Fruit fly (Drosophila melanogaster): Measurements from ENCODE around the gene CG15347.

Gene CG15347

DNA sequence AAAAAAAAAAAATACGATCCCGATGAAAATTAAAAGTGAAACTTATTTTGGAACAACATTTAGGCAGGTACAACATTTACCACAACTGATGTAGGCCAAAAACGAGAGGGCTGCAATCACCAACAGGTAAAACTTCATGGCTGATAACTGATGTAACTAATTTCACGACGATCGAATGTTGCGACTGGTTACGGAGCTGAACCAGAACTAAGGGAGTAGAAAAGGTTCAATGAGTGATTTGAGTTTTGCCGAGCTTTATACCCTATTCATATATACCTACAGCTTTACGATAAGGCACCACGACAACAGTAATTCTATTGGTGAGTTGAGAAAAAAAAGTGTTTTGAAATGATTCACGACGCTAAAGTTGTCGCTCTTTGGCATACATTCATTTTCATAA lies at the start of gene CG15347:
Gene CG15347, minus strand, starts transcription at position 213 of the 400 bp plus-strand sequence.
- TF ChIP-seq GATAd (GFP tag; optimal IDR thresholded peaks at IDR 0.05) (no peak), dmrt93B (GFP tag; optimal IDR thresholded peaks at IDR 0.05) (no peak), Myc (optimal IDR thresholded peaks at IDR 0.05) (no peak), woc (GFP tag; optimal IDR thresholded peaks at IDR 0.05) (no peak), pan (optimal IDR thresholded peaks at IDR 0.05) (no peak), br (GFP tag; optimal IDR thresholded peaks at IDR 0.05) (no peak), h (GFP tag; optimal IDR thresholded peaks at IDR 0.05) (no peak), Hr83 (GFP tag; optimal IDR thresholded peaks at IDR 0.05; ENCODE audit: poor library complexity, severe bottlenecking) (no peak), fru (GFP tag; optimal IDR thresholded peaks at IDR 0.05) (no peak), brk (GFP tag; optimal IDR thresholded peaks at IDR 0.05) (no peak), Sp1 (GFP tag; optimal IDR thresholded peaks at IDR 0.05) (no peak)

DNA sequence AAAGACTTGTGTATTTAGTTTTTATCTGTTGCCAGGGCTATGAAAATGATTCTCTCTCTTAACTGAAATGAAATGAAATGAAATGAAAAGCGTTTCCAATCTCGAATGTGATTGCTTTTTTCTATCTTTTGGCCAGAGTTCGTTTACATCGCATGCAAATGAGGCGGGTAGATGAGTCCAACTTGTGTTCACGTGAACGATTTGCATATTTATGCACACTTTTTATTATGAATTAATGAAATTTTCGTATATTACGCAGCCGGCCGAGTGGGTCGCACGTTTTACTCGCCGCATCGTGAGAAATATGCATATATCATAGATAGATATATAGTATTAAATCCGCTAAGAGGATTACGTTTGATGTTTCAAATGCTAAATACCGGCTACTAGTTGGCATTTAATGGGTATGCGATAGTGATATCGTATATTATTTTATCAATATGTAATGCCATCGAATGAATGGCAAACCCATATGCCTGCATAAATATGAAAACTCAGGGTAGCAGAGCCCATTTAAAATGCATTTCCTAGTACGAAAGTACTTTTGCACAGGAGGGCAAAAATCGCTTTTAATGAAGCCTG lies 44.4 kb upstream of the CG15347 start:
- TF ChIP-seq usp (GFP tag; optimal IDR thresholded peaks at IDR 0.05) (no peak), GATAd (GFP tag; optimal IDR thresholded peaks at IDR 0.05) (no peak), Abd-B (GFP tag; optimal IDR thresholded peaks at IDR 0.05) (no peak), CrebA (GFP tag; optimal IDR thresholded peaks at IDR 0.05; ENCODE audit: borderline replicate concordance) (no peak), woc (GFP tag; optimal IDR thresholded peaks at IDR 0.05) (no peak), br (GFP tag; optimal IDR thresholded peaks at IDR 0.05) (no peak)

DNA sequence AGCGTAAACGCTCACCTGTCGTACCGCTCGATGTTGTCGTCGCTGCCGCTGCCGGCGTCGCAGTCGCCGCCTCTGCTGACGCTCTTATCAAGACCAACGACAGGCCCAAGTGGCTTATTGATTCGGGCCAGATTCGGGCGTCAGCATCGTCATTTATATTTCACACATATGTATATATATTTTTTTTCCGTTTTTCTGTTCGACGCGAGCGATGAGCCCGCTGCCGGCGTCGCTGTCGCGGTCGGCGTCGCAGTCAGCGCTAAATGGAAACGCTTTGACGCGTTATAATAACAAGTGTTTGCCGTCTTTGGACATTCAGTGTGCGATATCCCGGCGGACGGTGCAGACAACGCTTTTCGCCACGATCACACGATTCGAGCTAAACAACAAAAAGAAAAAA lies 41.4 kb upstream of the CG15347 start:
- TF ChIP-seq N (GFP tag; optimal IDR thresholded peaks at IDR 0.05), result no peak
- TF ChIP-seq Jra (GFP tag; optimal IDR thresholded peaks at IDR 0.05), result no peak
- no peak for TF ChIP-seq Dfd (GFP tag; optimal IDR thresholded peaks at IDR 0.05)
- no peak for TF ChIP-seq sage (GFP tag; optimal IDR thresholded peaks at IDR 0.05)

DNA sequence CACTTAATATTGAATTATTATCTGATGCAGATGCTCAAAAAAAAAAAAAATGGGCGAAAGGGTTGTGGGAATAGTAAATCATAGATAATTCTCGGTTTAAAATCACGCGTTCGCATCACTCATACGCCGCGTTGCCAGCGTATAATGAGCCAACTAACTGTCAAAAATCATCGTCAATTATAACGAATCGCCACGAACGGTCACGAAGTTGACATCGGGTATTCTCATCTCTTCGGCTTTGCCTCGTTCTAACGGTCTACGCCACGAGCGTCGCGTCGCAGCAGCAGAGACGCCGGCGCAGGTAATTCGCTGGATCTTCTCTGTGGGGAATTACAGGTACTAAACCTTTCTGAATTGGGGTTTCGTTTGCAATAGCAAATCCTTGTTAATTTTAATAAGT lies 40.7 kb upstream of the CG15347 start:
- no peak for TF ChIP-seq dmrt93B (GFP tag; optimal IDR thresholded peaks at IDR 0.05)
- no peak for TF ChIP-seq Mio (GFP tag; optimal IDR thresholded peaks at IDR 0.05)
- no peak for TF ChIP-seq CrebA (GFP tag; optimal IDR thresholded peaks at IDR 0.05; ENCODE audit: borderline replicate concordance)
- no peak for TF ChIP-seq CG32264 (GFP tag; optimal IDR thresholded peaks at IDR 0.05)
- no peak for TF ChIP-seq N (GFP tag; optimal IDR thresholded peaks at IDR 0.05)
- TF ChIP-seq usp (GFP tag; optimal IDR thresholded peaks at IDR 0.05), result no peak
- no peak for TF ChIP-seq sage (GFP tag; optimal IDR thresholded peaks at IDR 0.05)
- TF ChIP-seq pan (optimal IDR thresholded peaks at IDR 0.05), result no peak
- TF ChIP-seq Sp1 (GFP tag; optimal IDR thresholded peaks at IDR 0.05), result no peak
- TF ChIP-seq tai (GFP tag; optimal IDR thresholded peaks at IDR 0.05), result no peak
- TF ChIP-seq Hr83 (GFP tag; optimal IDR thresholded peaks at IDR 0.05; ENCODE audit: poor library complexity, severe bottlenecking), result no peak
- TF ChIP-seq Dfd (GFP tag; optimal IDR thresholded peaks at IDR 0.05), result no peak

DNA sequence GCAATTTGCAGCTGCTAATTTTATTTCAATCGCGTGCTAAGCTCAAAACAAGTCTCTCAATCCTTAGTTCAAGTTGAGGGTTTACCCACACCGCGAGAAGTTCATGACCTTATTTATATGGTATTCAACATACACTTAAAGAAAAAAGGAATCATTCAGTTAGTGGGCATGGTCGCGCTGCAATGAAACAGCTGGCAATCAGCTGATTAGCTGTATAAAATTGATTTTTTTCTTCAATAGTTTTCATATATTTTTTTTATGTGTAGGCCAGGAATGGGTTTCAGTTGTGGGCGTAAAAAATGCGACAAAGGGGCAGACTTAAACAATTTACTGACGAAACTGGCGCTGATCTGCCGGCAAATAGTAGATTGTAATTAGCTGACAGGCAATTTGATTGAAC lies 38.5 kb upstream of the CG15347 start:
- no peak for TF ChIP-seq foxo (GFP tag; optimal IDR thresholded peaks at IDR 0.05)
- TF ChIP-seq rgr (GFP tag; optimal IDR thresholded peaks at IDR 0.05), result peak; percentile 7

DNA sequence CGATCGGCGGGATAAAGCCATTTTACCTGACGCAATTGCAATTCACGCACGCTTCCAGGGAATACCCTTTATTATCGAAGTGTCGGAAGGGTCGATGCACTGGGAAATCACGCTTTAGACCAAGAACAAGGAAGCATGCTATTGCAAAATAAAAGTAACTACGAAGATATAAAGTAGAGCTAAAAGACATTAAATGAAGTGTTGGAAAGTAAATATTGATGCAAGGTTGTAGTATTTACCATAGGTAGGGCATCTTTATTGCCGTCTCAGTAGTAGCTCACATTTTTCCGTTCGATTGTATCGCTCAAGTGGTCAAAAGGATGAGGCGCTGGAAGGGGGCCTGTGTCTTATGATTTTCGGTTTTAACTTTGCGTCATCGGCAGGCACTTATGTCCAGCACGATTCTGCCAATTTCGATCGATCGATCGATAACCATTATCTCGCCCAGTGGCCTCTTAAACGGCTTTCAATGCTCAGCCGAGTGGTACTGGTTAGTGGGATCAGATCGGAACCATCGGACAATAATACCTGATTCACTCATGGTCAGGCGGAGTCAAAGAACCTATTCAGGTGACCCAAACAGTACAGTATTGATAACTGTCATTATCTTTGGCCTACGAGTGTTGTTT lies 37.0 kb upstream of the CG15347 start:
- peak; percentile 71 for TF ChIP-seq h (GFP tag; optimal IDR thresholded peaks at IDR 0.05)
- peak; percentile 12 for TF ChIP-seq ey (GFP tag; optimal IDR thresholded peaks at IDR 0.05)
- peak in 1 of 2 experiments; percentile 31 for TF ChIP-seq foxo (GFP tag; optimal IDR thresholded peaks at IDR 0.05)
- no peak for TF ChIP-seq CG9705 (GFP tag; optimal IDR thresholded peaks at IDR 0.05)
- TF ChIP-seq fru (GFP tag; optimal IDR thresholded peaks at IDR 0.05), result peak; percentile 35
- TF ChIP-seq OdsH (GFP tag; optimal IDR thresholded peaks at IDR 0.05), result no peak
- peak; percentile 20 for TF ChIP-seq rgr (GFP tag; optimal IDR thresholded peaks at IDR 0.05)
- no peak for TF ChIP-seq Rel (GFP tag; optimal IDR thresholded peaks at IDR 0.05)
- peak; percentile 75 for TF ChIP-seq Rel (tag; optimal IDR thresholded peaks at IDR 0.05)
- TF ChIP-seq lola (GFP tag; optimal IDR thresholded peaks at IDR 0.05), result no peak

Data from whole organism, wandering third instar larva.